Fruit fly (Drosophila melanogaster) whole organism, wandering third instar larva: Measurements from ENCODE around the gene Psf1.

ENCODE experiments used
- Abd-B ChIP-seq: fragments of >200 bp; optimal IDR thresholded peaks from 2 replicates; lab custom pipeline; 2017; ENCODE audit warnings: missing biosample characterization, missing genetic modification characterization
- Dfd ChIP-seq: fragments of >200 bp; optimal IDR thresholded peaks from 2 replicates; lab custom pipeline; 2017; ENCODE audit warnings: missing biosample characterization, missing genetic modification characterization
- Mio ChIP-seq: sonication (Bioruptor generic); optimal IDR thresholded peaks from 2 replicates; lab custom pipeline; 2016; ENCODE audit warnings: missing biosample characterization, missing genetic modification characterization
- Rel ChIP-seq, 2 experiments: fragments of 200-800 bp; sonication (Bioruptor generic) in 1 of 2; optimal IDR thresholded peaks; 2 replicates in 1 of 2; 3 replicates in 1 of 2; lab custom pipeline; 2016 to 2019; ENCODE audit warnings: mild to moderate bottlenecking in 2 of 2, missing biosample characterization in 2 of 2, missing genetic modification characterization in 2 of 2, moderate library complexity in 1 of 2
- Vsx2 ChIP-seq: fragments of 200-300, 225-300 bp; sonication (Bioruptor generic); optimal IDR thresholded peaks from 2 replicates; lab custom pipeline; 2018; ENCODE audit warnings: missing biosample characterization, missing genetic modification characterization; ENCODE audit not compliant: partially characterized antibody
- h ChIP-seq: fragments of 200-800 bp; sonication (Bioruptor generic); optimal IDR thresholded peaks from 3 replicates; lab custom pipeline; 2016; ENCODE audit warnings: missing biosample characterization, mild to moderate bottlenecking, missing genetic modification characterization
- jim ChIP-seq: fragments of 175-275, 200-325 bp; sonication (Bioruptor generic); optimal IDR thresholded peaks from 2 replicates; lab custom pipeline; 2016; ENCODE audit warnings: missing biosample characterization, mild to moderate bottlenecking, missing genetic modification characterization
- lola ChIP-seq: fragments of >200 bp; optimal IDR thresholded peaks from 2 replicates; lab custom pipeline; 2017; ENCODE audit warnings: missing biosample characterization, missing genetic modification characterization
- psq ChIP-seq: fragments of 200-800 bp; sonication (Bioruptor generic); optimal IDR thresholded peaks from 3 replicates; lab custom pipeline; 2017; ENCODE audit warnings: missing biosample characterization, mild to moderate bottlenecking, missing genetic modification characterization, moderate library complexity
- usp ChIP-seq: fragments of >200 bp; optimal IDR thresholded peaks from 2 replicates; lab custom pipeline; 2017; ENCODE audit warnings: missing biosample characterization, missing genetic modification characterization

dm6 chr3L:1277937-1278336 lies 30.5 kb upstream of the Psf1 start:
- no peak for TF ChIP-seq h
- TF ChIP-seq psq (GFP tag; lab: Kevin White, UChicago), result no peak
- TF ChIP-seq Dfd (GFP tag; lab: Kevin White, UChicago), result no peak
- TF ChIP-seq Abd-B, result no peak
- no peak for TF ChIP-seq Mio (GFP tag; lab: Kevin White, UChicago)
- TF ChIP-seq jim (GFP tag; lab: Kevin White, UChicago), result no peak
- TF ChIP-seq usp (GFP tag; lab: Kevin White, UChicago), result no peak
- TF ChIP-seq lola (GFP tag; lab: Kevin White, UChicago), result no peak
- TF ChIP-seq Vsx2, result no peak
- TF ChIP-seq Rel (GFP tag; optimal IDR thresholded peaks at IDR 0.05; lab: Kevin White, UChicago), result no peak
- no peak for TF ChIP-seq Rel (tag; optimal IDR thresholded peaks at IDR 0.05; lab: Kevin White, UChicago)
